Worm (Caenorhabditis elegans): ENCODE results near the gene daf-22.

ce11 chrII:12417514-12417913 lies 8.0 kb downstream of the daf-22 start, which contains the start of gene sre-27:
- TF ChIP-seq fkh-2 (tag; optimal IDR thresholded peaks at IDR 0.05) (no peak), nhr-25 (tag; optimal IDR thresholded peaks at IDR 0.05) (no peak), skn-1 (tag; optimal IDR thresholded peaks at IDR 0.05) (no peak)
